Worm (Caenorhabditis elegans) whole organism, midembryonic: ENCODE results near the gene C02B8.1.

Experiments used
- T22C8.4 ChIP-seq: fragments of 200-800 bp; sonication (Bioruptor generic); IDR thresholded peaks from 2 replicates; pipeline ENCODE4 v1.3.6; 2022; ENCODE audit warnings: missing genetic modification characterization, missing compliant biosample characterization
- cog-1 ChIP-seq: sonication (generic microtip); optimal IDR thresholded peaks from 2 replicates; lab custom pipeline; 2016; ENCODE audit warnings: missing genetic modification characterization, missing compliant biosample characterization
- klf-2 ChIP-seq: fragments of 200-800 bp; sonication (Bioruptor generic); conservative IDR thresholded peaks from 2 replicates; pipeline ENCODE4 v1.3.6; 2022; ENCODE audit warnings: missing genetic modification reagents, missing genetic modification characterization, missing compliant biosample characterization
- med-1 ChIP-seq: sonication (generic microtip); optimal IDR thresholded peaks from 2 replicates; lab custom pipeline; 2017; ENCODE audit warnings: missing genetic modification characterization, mild to moderate bottlenecking, missing compliant biosample characterization, antibody characterized with exemption, missing genetic modification reagents; ENCODE audit not compliant: insufficient read depth

ce11 chrX:8155969-8156368 lies 8.5 kb downstream of the C02B8.1 start:
- TF ChIP-seq med-1 (GFP tag; lab: Kevin White, UChicago) (peak; percentile 63), T22C8.4 (GFP tag; lab: Robert Waterston, UW) (peak; percentile 97), klf-2 (GFP tag; lab: Robert Waterston, UW) (peak; percentile 96), cog-1 (tag; lab: Kevin White, UChicago) (no peak)
